Fruit fly (Drosophila melanogaster): ENCODE results near the gene Polr3C.
"Not testable (repeated sequence)": the region's sequence is repeated elsewhere in the genome, so short reads cannot be mapped to it uniquely, and the experiment has no call there.

dm6 chr3R:12465198-12465597 is 5.0 kb downstream of the Polr3C start, which contains the start of gene CG5608:
- not testable (repeated sequence) for TF ChIP-seq pan (optimal IDR thresholded peaks at IDR 0.05); usp (GFP tag; optimal IDR thresholded peaks at IDR 0.05); CG8478 (optimal IDR thresholded peaks at IDR 0.05); psq (optimal IDR thresholded peaks at IDR 0.05); EcR (GFP tag; optimal IDR thresholded peaks at IDR 0.05)

Data from whole organism.